Worm (Caenorhabditis elegans) whole organism, early embryonic: ENCODE data around the gene F13H10.1.

Experiments used
- B0310.2 ChIP-seq: sonication (generic microtip); optimal IDR thresholded peaks from 2 replicates; lab custom pipeline; 2016; ENCODE audit warnings: mild to moderate bottlenecking, missing genetic modification characterization, missing compliant biosample characterization
- F13C5.2 ChIP-seq: sonication (generic microtip); optimal IDR thresholded peaks from 2 replicates; lab custom pipeline; 2017; ENCODE audit warnings: mild to moderate bottlenecking, missing genetic modification characterization, inconsistent platforms, missing compliant biosample characterization
- aly-1 ChIP-seq: sonication (generic microtip); optimal IDR thresholded peaks from 2 replicates; lab custom pipeline; 2016; ENCODE audit warnings: missing genetic modification characterization, missing compliant biosample characterization
- ama-1 ChIP-seq: fragments of 150-350 bp; optimal IDR thresholded peaks from 2 replicates; lab custom pipeline; 2014
- ceh-13 ChIP-seq: fragments of 200-800 bp; sonication (Bioruptor generic); optimal IDR thresholded peaks from 2 replicates; lab custom pipeline; 2018; ENCODE audit warnings: mild to moderate bottlenecking, missing genetic modification characterization, missing compliant biosample characterization
- ceh-36 ChIP-seq: sonication (generic microtip); optimal IDR thresholded peaks from 2 replicates; lab custom pipeline; 2016; ENCODE audit warnings: missing genetic modification characterization, inconsistent platforms, missing compliant biosample characterization
- ets-7 ChIP-seq: sonication (generic microtip); optimal IDR thresholded peaks from 2 replicates; lab custom pipeline; 2016; ENCODE audit warnings: missing genotype, missing genetic modification characterization, missing compliant biosample characterization
- flt-1 ChIP-seq: fragments of 200-800 bp; sonication (Bioruptor generic); IDR thresholded peaks from 2 replicates; pipeline ENCODE4 v1.3.6; 2022; ENCODE audit warnings: missing genetic modification characterization, missing compliant biosample characterization
- hmbx-1 ChIP-seq: sonication (generic microtip); optimal IDR thresholded peaks from 2 replicates; lab custom pipeline; 2016; ENCODE audit warnings: mild to moderate bottlenecking, missing genetic modification characterization, missing compliant biosample characterization
- hnd-1 ChIP-seq: sonication (generic microtip); optimal IDR thresholded peaks from 2 replicates; lab custom pipeline; 2016; ENCODE audit warnings: missing genetic modification characterization, missing compliant biosample characterization
- tbx-37 ChIP-seq: fragments of 200-800 bp; sonication (Bioruptor generic); conservative IDR thresholded peaks from 2 replicates; pipeline ENCODE4 v1.3.6; 2022; ENCODE audit warnings: missing genetic modification reagents, missing genetic modification characterization, missing compliant biosample characterization

DNA sequence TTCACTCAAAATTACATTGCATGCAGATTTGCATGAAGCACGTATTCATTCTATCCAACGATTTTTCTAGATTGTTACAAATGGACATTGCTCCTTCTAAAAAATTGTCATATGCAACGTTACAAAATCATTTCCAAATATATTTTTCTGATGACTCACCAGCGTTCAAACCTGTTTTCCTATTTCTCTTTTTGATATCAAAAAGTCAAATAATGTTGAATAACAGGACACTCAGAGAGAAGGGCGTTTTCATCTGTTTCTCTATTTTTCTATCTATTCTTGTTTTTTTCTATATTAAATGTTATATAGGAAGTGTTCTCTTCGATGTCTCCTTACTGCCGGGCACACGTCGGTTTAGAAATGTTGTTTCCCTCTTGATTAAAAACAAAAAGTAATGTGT, 2.5 kb downstream of the F13H10.1 start:
- no peak for TF ChIP-seq B0310.2
- TF ChIP-seq hmbx-1, result no peak
- TF ChIP-seq ceh-13 (GFP tag; lab: Kevin White, UChicago), result no peak
- no peak for TF ChIP-seq flt-1 (GFP tag; lab: Robert Waterston, UW)
- TF ChIP-seq aly-1 (tag; lab: Kevin White, UChicago), result no peak
- TF ChIP-seq ceh-36 (tag; lab: Kevin White, UChicago), result no peak
- no peak for TF ChIP-seq ama-1 (lab: Kevin White, UChicago)
- no peak for TF ChIP-seq hnd-1 (tag; lab: Kevin White, UChicago)
- no peak for TF ChIP-seq ets-7
- no peak for TF ChIP-seq F13C5.2 (tag; lab: Kevin White, UChicago)
- no peak for TF ChIP-seq tbx-37 (GFP tag; lab: Robert Waterston, UW)
